Worm (Caenorhabditis elegans): ENCODE results near the gene T05D4.2.

The T05D4.2 gene

DNA sequence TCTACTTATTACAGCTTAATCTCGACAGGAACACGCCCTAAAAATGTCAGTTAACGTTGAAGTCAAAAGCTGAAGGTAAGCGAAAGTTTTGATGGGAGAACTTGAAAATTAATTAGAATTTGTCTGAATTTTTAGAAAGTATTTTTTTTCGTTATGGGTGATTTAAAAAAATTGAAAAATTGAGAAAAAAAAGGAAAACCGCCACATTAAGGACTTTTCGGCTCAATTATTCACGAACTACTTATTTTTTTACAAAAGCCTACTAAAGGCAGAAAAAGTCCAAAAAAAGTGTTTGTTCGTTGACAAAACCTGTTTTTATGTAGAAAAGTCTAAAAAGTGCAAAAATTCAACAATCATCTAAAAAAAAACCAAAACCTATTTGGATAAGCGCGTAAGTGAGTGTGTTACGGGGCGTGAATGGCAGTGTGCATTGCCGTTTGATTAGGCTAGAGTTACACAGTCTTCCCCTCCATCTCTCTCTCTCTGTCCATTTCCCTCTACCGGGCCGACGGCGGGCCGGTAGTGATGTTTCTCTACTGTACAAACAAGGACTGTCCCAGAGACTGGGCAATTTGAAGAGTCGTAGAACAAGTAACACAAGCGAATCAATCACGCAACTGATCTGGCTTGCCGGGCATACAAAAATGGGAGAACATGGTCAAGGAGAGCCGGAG lies 35.3 kb downstream of the T05D4.2 start, which contains the start of gene lron-13:
TSS of gene lron-13 (plus strand) at position 15 of the 674 bp plus-strand sequence.
- TF ChIP-seq nhr-28 (tag; optimal IDR thresholded peaks at IDR 0.05) (peak; percentile 68), mdt-29 (GFP tag; IDR thresholded peaks at IDR 0.05) (no peak), pqm-1 (tag; optimal IDR thresholded peaks at IDR 0.05) (peak; percentile 45), nhr-25 (tag; optimal IDR thresholded peaks at IDR 0.05; ENCODE audit: borderline replicate concordance, insufficient read depth) (no peak), mxl-3 (GFP tag; optimal IDR thresholded peaks at IDR 0.05) (peak; percentile 31), nhr-41 (GFP tag; IDR thresholded peaks at IDR 0.05) (no peak), jun-1 (tag; optimal IDR thresholded peaks at IDR 0.05) (no peak), ctbp-1 (GFP tag; IDR thresholded peaks at IDR 0.05) (no peak), hlh-30 (tag; optimal IDR thresholded peaks at IDR 0.05; ENCODE audit: insufficient read depth) (no peak), ama-1 (optimal IDR thresholded peaks at IDR 0.05) (peak; percentile 2), nhr-237 (tag; optimal IDR thresholded peaks at IDR 0.05) (no peak), sdz-12 (GFP tag; optimal IDR thresholded peaks at IDR 0.05) (no peak), lin-38 (GFP tag; IDR thresholded peaks at IDR 0.05) (no peak), ztf-7 (tag; optimal IDR thresholded peaks at IDR 0.05) (no peak), mxl-2 (GFP tag; conservative IDR thresholded peaks at IDR 0.05) (no peak), dmd-9 (GFP tag; IDR thresholded peaks at IDR 0.05) (no peak), unc-62 (GFP tag; optimal IDR thresholded peaks at IDR 0.05 in 1 of 2) (peak in 1 of 2 experiments; percentile 92), unc-62 (tag; optimal IDR thresholded peaks at IDR 0.05) (no peak), unc-130 (GFP tag; optimal IDR thresholded peaks at IDR 0.05) (no peak), zip-11 (GFP tag; IDR thresholded peaks at IDR 0.05) (no peak), F37D6.2 (tag; optimal IDR thresholded peaks at IDR 0.05) (no peak), madf-9 (GFP tag; conservative IDR thresholded peaks at IDR 0.05) (0 out of 2 replicates have a peak, but pooled peaks have one; percentile 4), hlh-11 (tag; optimal IDR thresholded peaks at IDR 0.05) (peak; percentile 36), daf-16 (GFP tag; optimal IDR thresholded peaks at IDR 0.05) (no peak), daf-16 (tag; optimal IDR thresholded peaks at IDR 0.05) (peak; percentile 26), lin-13 (GFP tag; optimal IDR thresholded peaks at IDR 0.05) (no peak), mes-2 (tag; optimal IDR thresholded peaks at IDR 0.05; ENCODE audit: poor library complexity, severe bottlenecking) (peak; percentile 54), aha-1 (tag) (peak; percentile 91), dmd-6 (GFP tag; IDR thresholded peaks at IDR 0.05) (peak; percentile 37), gei-8 (GFP tag; optimal IDR thresholded peaks at IDR 0.05) (no peak), dve-1 (tag; optimal IDR thresholded peaks at IDR 0.05; ENCODE audit: insufficient read depth) (peak; percentile 45), arid-1 (GFP tag; conservative IDR thresholded peaks at IDR 0.05) (0 out of 2 replicates have a peak, but pooled peaks have one; percentile 7)

DNA sequence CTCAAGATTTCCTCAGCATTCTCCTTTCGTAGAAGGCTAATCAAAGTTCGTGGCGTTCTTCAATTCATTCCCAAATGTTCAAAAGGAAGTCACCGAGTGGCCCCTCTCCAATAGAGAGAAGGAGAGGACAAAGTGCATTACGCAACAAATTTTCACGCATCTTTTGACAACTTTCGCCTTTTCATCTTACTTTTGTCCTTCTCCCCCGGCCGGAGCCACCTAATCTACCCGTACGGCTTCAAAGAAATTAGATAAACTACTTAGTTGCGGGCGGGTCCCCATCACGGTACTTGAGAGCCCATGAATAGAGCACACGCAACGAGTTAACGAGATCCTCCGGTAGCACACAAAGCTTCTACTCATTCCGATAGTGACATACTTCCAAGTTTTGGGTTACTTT lies 36.2 kb downstream of the T05D4.2 start:
- TF ChIP-seq ctbp-1 (GFP tag; IDR thresholded peaks at IDR 0.05) (peak; percentile 51; the same call in 1 of the 2 replicates), fkh-10 (GFP tag; optimal IDR thresholded peaks at IDR 0.05) (peak; percentile 70), aly-2 (tag; optimal IDR thresholded peaks at IDR 0.05) (no peak), snpc-1.2 (GFP tag; IDR thresholded peaks at IDR 0.05) (peak; percentile 37; the same call in 1 of the 2 replicates)

DNA sequence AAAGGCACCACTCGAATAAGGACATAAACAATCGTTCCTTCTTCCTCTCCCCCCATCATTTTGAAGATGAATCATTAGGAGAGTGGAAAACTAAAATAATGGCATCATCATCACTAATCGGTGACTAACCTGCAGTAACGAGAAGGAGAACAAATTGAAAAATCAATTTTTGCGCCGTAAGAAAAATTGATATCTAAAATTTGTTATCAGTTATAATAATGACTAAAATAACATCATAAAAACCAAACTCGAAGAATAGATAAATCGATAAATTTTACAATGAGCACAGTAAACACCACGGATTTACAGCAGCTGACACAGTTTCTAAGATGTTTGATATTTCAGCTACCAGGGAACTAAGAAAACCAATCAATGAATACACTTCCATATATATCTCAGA lies 36.7 kb downstream of the T05D4.2 start:
- TF ChIP-seq nhr-28 (tag; optimal IDR thresholded peaks at IDR 0.05) (peak; percentile 52), unc-39 (tag; optimal IDR thresholded peaks at IDR 0.05) (no peak), madf-9 (GFP tag; conservative IDR thresholded peaks at IDR 0.05) (no peak), pqm-1 (tag; optimal IDR thresholded peaks at IDR 0.05) (peak; percentile 84), php-3 (GFP tag; IDR thresholded peaks at IDR 0.05) (0 out of 2 replicates have a peak, but pooled peaks have one; percentile 22), hlh-11 (tag; optimal IDR thresholded peaks at IDR 0.05) (peak; percentile 11), lsy-2 (tag; optimal IDR thresholded peaks at IDR 0.05) (no peak), mes-2 (tag; optimal IDR thresholded peaks at IDR 0.05; ENCODE audit: poor library complexity, severe bottlenecking) (peak; percentile 50), daf-16 (GFP tag; optimal IDR thresholded peaks at IDR 0.05) (no peak), daf-16 (tag; optimal IDR thresholded peaks at IDR 0.05) (peak; percentile 91), dmd-6 (GFP tag; IDR thresholded peaks at IDR 0.05) (peak; percentile 23; the same call in 1 of the 2 replicates), dve-1 (tag; optimal IDR thresholded peaks at IDR 0.05; ENCODE audit: insufficient read depth) (peak; percentile 77), aha-1 (tag) (peak; percentile 46)

Data from whole organism, L4 larva.